Worm (Caenorhabditis elegans): ENCODE measurements around the gene ugt-3.

The ugt-3 gene

ce11 chrV:12784861-12785260 lies 15.2 kb downstream of the ugt-3 start, which contains the start of gene sre-20:
Gene sre-20 (minus strand): TSS chrV:12784961.
- TF ChIP-seq unc-62 (GFP tag; optimal IDR thresholded peaks at IDR 0.05 in 1 of 2) (no peak), unc-62 (tag; optimal IDR thresholded peaks at IDR 0.05) (no peak), Y105C5A.15 (GFP tag; IDR thresholded peaks at IDR 0.05) (no peak), rbr-2 (tag; optimal IDR thresholded peaks at IDR 0.05) (no peak), nhr-42 (GFP tag; IDR thresholded peaks at IDR 0.05) (no peak), ztf-7 (tag; optimal IDR thresholded peaks at IDR 0.05) (no peak), ZK546.5 (tag; optimal IDR thresholded peaks at IDR 0.05) (no peak), tag-97 (GFP tag; IDR thresholded peaks at IDR 0.05) (no peak), dve-1 (tag; optimal IDR thresholded peaks at IDR 0.05; ENCODE audit: insufficient read depth) (no peak), ces-1 (GFP tag; optimal IDR thresholded peaks at IDR 0.05) (no peak), nhr-76 (tag; optimal IDR thresholded peaks at IDR 0.05) (no peak), hlh-30 (tag; optimal IDR thresholded peaks at IDR 0.05; ENCODE audit: insufficient read depth) (no peak), vab-7 (GFP tag; IDR thresholded peaks at IDR 0.05) (no peak), mes-2 (tag; optimal IDR thresholded peaks at IDR 0.05; ENCODE audit: poor library complexity, severe bottlenecking) (no peak), nhr-102 (tag; optimal IDR thresholded peaks at IDR 0.05) (no peak), pha-4 (GFP tag; IDR thresholded peaks at IDR 0.05) (no peak), pha-4 (tag; optimal IDR thresholded peaks at IDR 0.05) (no peak)

ce11 chrV:12780248-12780647 lies 19.8 kb downstream of the ugt-3 start:
- no peak for TF ChIP-seq mdl-1 (tag; optimal IDR thresholded peaks at IDR 0.05)
- TF ChIP-seq ama-1 (optimal IDR thresholded peaks at IDR 0.05) = no peak
- no peak for TF ChIP-seq nhr-237 (tag; optimal IDR thresholded peaks at IDR 0.05)
- 0 out of 2 replicates have a peak, but pooled peaks have one; percentile 47 for TF ChIP-seq ceh-20 (GFP tag; IDR thresholded peaks at IDR 0.05)
- TF ChIP-seq nhr-6 (tag; optimal IDR thresholded peaks at IDR 0.05) = peak; percentile 73
- peak; percentile 85 for TF ChIP-seq Y48G9A.11 (GFP tag; IDR thresholded peaks at IDR 0.05)
- no peak for TF ChIP-seq aly-2 (tag; optimal IDR thresholded peaks at IDR 0.05)
- no peak for TF ChIP-seq ceh-28 (tag; optimal IDR thresholded peaks at IDR 0.05)
- TF ChIP-seq Y105C5A.15 (GFP tag; IDR thresholded peaks at IDR 0.05) = peak; percentile 92
- no peak for TF ChIP-seq ztf-7 (tag; optimal IDR thresholded peaks at IDR 0.05)
- TF ChIP-seq nhr-111 (GFP tag; optimal IDR thresholded peaks at IDR 0.05) = peak; percentile 84
- TF ChIP-seq unc-62 (GFP tag; optimal IDR thresholded peaks at IDR 0.05 in 1 of 2) = peak in 1 of 2 experiments; percentile 80
- no peak for TF ChIP-seq unc-62 (tag; optimal IDR thresholded peaks at IDR 0.05)
- TF ChIP-seq nhr-25 (tag; optimal IDR thresholded peaks at IDR 0.05; ENCODE audit: borderline replicate concordance, insufficient read depth) = no peak
- TF ChIP-seq fos-1 (tag; optimal IDR thresholded peaks at IDR 0.05) = no peak
- TF ChIP-seq nhr-76 (tag; optimal IDR thresholded peaks at IDR 0.05) = no peak
- peak; percentile 78 for TF ChIP-seq dmd-9 (GFP tag; IDR thresholded peaks at IDR 0.05)
- TF ChIP-seq hlh-11 (tag; optimal IDR thresholded peaks at IDR 0.05) = peak; percentile 56
- TF ChIP-seq dpl-1 (GFP tag; optimal IDR thresholded peaks at IDR 0.05) = peak; percentile 18
- no peak; the same call in 1 of the 2 replicates for TF ChIP-seq nhr-41 (GFP tag; IDR thresholded peaks at IDR 0.05)
- TF ChIP-seq ceh-44 (GFP tag; IDR thresholded peaks at IDR 0.05) = peak; percentile 65; the same call in 1 of the 2 replicates
- no peak for TF ChIP-seq ceh-32 (tag; optimal IDR thresholded peaks at IDR 0.05; ENCODE audit: poor library complexity)
- TF ChIP-seq gei-8 (GFP tag; optimal IDR thresholded peaks at IDR 0.05) = peak; percentile 43
- TF ChIP-seq dmd-8 (GFP tag; IDR thresholded peaks at IDR 0.05) = peak; percentile 89; the same call in 1 of the 2 replicates
- TF ChIP-seq madf-5 (GFP tag; IDR thresholded peaks at IDR 0.05) = peak in 1 of 2 experiments; percentile 92; a peak in 2 of 4 replicates
- TF ChIP-seq zfp-3 (GFP tag; conservative IDR thresholded peaks at IDR 0.05) = peak; percentile 67
- TF ChIP-seq lsy-2 (tag; optimal IDR thresholded peaks at IDR 0.05) = no peak
- no peak for TF ChIP-seq lin-15B (tag; optimal IDR thresholded peaks at IDR 0.05)
- no peak for TF ChIP-seq hlh-30 (tag; optimal IDR thresholded peaks at IDR 0.05; ENCODE audit: insufficient read depth)
- no peak for TF ChIP-seq zag-1 (tag; optimal IDR thresholded peaks at IDR 0.05)
- TF ChIP-seq daf-16 (GFP tag; optimal IDR thresholded peaks at IDR 0.05) = peak; percentile 22 to 62
- no peak for TF ChIP-seq daf-16 (tag; optimal IDR thresholded peaks at IDR 0.05)
- TF ChIP-seq cey-2 (tag; optimal IDR thresholded peaks at IDR 0.05; ENCODE audit: borderline replicate concordance, insufficient read depth) = no peak
- TF ChIP-seq nhr-10 (tag; optimal IDR thresholded peaks at IDR 0.05) = no peak
- no peak for TF ChIP-seq pqm-1 (tag; optimal IDR thresholded peaks at IDR 0.05)
- TF ChIP-seq saeg-2 (GFP tag; IDR thresholded peaks at IDR 0.05) = 0 out of 2 replicates have a peak, but pooled peaks have one; percentile 21
- peak; percentile 74 for TF ChIP-seq dmd-6 (GFP tag; IDR thresholded peaks at IDR 0.05)
- peak; percentile 86 for TF ChIP-seq lin-1 (GFP tag; IDR thresholded peaks at IDR 0.05)
- TF ChIP-seq aha-1 (tag) = peak; percentile 82

All from whole organism, L4 larva.